Fruit fly (Drosophila melanogaster) whole organism, embryonic: ENCODE results near the gene CG6277.

Source experiments
- Atf3 ChIP-seq: fragments of 200-800 bp; sonication (Bioruptor generic); optimal IDR thresholded peaks from 3 replicates; lab custom pipeline; 2016; ENCODE audit warnings: missing biosample characterization, missing genetic modification characterization
- Blimp-1 ChIP-seq: fragments of 200-800 bp; sonication (Bioruptor generic); optimal IDR thresholded peaks from 3 replicates; lab custom pipeline; 2018; ENCODE audit warnings: missing biosample characterization, missing genetic modification characterization, mild to moderate bottlenecking, moderate library complexity, missing genetic modification reagents
- CG12071 ChIP-seq: fragments of 200-800 bp; sonication (Bioruptor generic); optimal IDR thresholded peaks from 3 replicates; lab custom pipeline; 2018; ENCODE audit warnings: missing biosample characterization, mild to moderate bottlenecking, missing genetic modification characterization
- CG13287 ChIP-seq: fragments of 200-800 bp; sonication (Bioruptor generic); IDR thresholded peaks from 2 replicates; pipeline ENCODE4 v1.3.6; 2022; ENCODE audit warnings: missing biosample characterization, missing genetic modification characterization; ENCODE audit not compliant: partially characterized antibody
- CG13775 ChIP-seq: fragments of 200-800 bp; sonication (Bioruptor generic); optimal IDR thresholded peaks from 3 replicates; lab custom pipeline; 2017; ENCODE audit warnings: missing biosample characterization, mild to moderate bottlenecking, missing genetic modification characterization
- CG13894 ChIP-seq: fragments of 200-800 bp; sonication (Bioruptor generic); optimal IDR thresholded peaks from 3 replicates; lab custom pipeline; 2018; ENCODE audit warnings: missing biosample characterization, mild to moderate bottlenecking, missing genetic modification characterization, moderate library complexity
- CG1529 ChIP-seq: fragments of 200-800 bp; sonication (Bioruptor generic); optimal IDR thresholded peaks from 3 replicates; lab custom pipeline; 2018; ENCODE audit warnings: missing biosample characterization, missing genetic modification characterization
- CG15601 ChIP-seq: fragments of 200-800 bp; sonication (Bioruptor generic); optimal IDR thresholded peaks from 3 replicates; lab custom pipeline; 2019; ENCODE audit warnings: missing biosample characterization, mild to moderate bottlenecking, missing genetic modification characterization, moderate library complexity
- CG16815 ChIP-seq: fragments of 200-800 bp; sonication (Bioruptor generic); optimal IDR thresholded peaks from 3 replicates; lab custom pipeline; 2017; ENCODE audit warnings: missing biosample characterization, mild to moderate bottlenecking, missing genetic modification characterization
- CG17186 ChIP-seq: fragments of 200-800 bp; sonication (Bioruptor generic); optimal IDR thresholded peaks from 3 replicates; lab custom pipeline; 2017; ENCODE audit warnings: missing biosample characterization, missing genetic modification reagents, missing genetic modification characterization
- CG17385 ChIP-seq: fragments of 200-800 bp; sonication (Bioruptor generic); optimal IDR thresholded peaks from 3 replicates; lab custom pipeline; 2018; ENCODE audit warnings: missing biosample characterization, mild to moderate bottlenecking, missing genetic modification characterization
- CG2678 ChIP-seq: fragments of 200-800 bp; sonication (Bioruptor generic); optimal IDR thresholded peaks from 3 replicates; lab custom pipeline; 2019; ENCODE audit warnings: missing biosample characterization, mild to moderate bottlenecking, missing genetic modification characterization, moderate library complexity
- CG31365 ChIP-seq: fragments of 200-800 bp; sonication (Bioruptor generic); optimal IDR thresholded peaks from 2 replicates; lab custom pipeline; 2018; ENCODE audit warnings: missing biosample characterization, mild to moderate bottlenecking, missing genetic modification characterization
- CG3163 ChIP-seq: fragments of 200-800 bp; sonication (Bioruptor generic); optimal IDR thresholded peaks from 3 replicates; lab custom pipeline; 2016; ENCODE audit warnings: missing biosample characterization, missing genetic modification characterization
- CG33557 ChIP-seq: fragments of 200-800 bp; sonication (Bioruptor generic); optimal IDR thresholded peaks from 2 replicates; lab custom pipeline; 2019; ENCODE audit warnings: missing biosample characterization, mild to moderate bottlenecking, missing genetic modification characterization, moderate library complexity
- CG42726 ChIP-seq: fragments of 200-800 bp; sonication (Bioruptor generic); IDR thresholded peaks from 2 replicates; pipeline ENCODE4 v1.3.6; 2022; ENCODE audit warnings: missing biosample characterization, missing genetic modification characterization; ENCODE audit not compliant: partially characterized antibody
- CG4328 ChIP-seq: fragments of 200-800 bp; sonication (Bioruptor generic); optimal IDR thresholded peaks from 3 replicates; lab custom pipeline; 2017; ENCODE audit warnings: missing biosample characterization, missing genetic modification reagents, missing genetic modification characterization
- CG6683 ChIP-seq: fragments of 200-800 bp; sonication (Bioruptor generic); optimal IDR thresholded peaks from 2 replicates; lab custom pipeline; 2017; ENCODE audit warnings: missing biosample characterization, mild to moderate bottlenecking, missing genetic modification characterization, missing genetic modification reagents
- CG6765 ChIP-seq: fragments of 200-800 bp; sonication (Bioruptor generic); optimal IDR thresholded peaks from 3 replicates; lab custom pipeline; 2017; ENCODE audit warnings: missing biosample characterization, mild to moderate bottlenecking, missing genetic modification characterization
- CG7839 ChIP-seq: fragments of 200-800 bp; sonication (Bioruptor generic); optimal IDR thresholded peaks from 3 replicates; lab custom pipeline; 2018; ENCODE audit warnings: missing biosample characterization, mild to moderate bottlenecking, missing genetic modification characterization, moderate library complexity
- CG7963 ChIP-seq: fragments of 200-800 bp; sonication (Bioruptor generic); IDR thresholded peaks from 3 replicates; pipeline ENCODE4 v1.3.6; 2022; ENCODE audit warnings: missing biosample characterization, missing genetic modification characterization; ENCODE audit not compliant: partially characterized antibody
- CG8281 ChIP-seq: fragments of 200-800 bp; sonication (Bioruptor generic); optimal IDR thresholded peaks from 2 replicates; lab custom pipeline; 2018; ENCODE audit warnings: missing biosample characterization, mild to moderate bottlenecking, missing genetic modification characterization, moderate library complexity
- CG9215 ChIP-seq: fragments of 200-800 bp; sonication (Bioruptor generic); IDR thresholded peaks from 2 replicates; pipeline ENCODE4 v1.3.6; 2022; ENCODE audit warnings: missing biosample characterization, missing genetic modification characterization
- CG9437 ChIP-seq: fragments of 200-800 bp; sonication (Bioruptor generic); optimal IDR thresholded peaks from 2 replicates; lab custom pipeline; 2018; ENCODE audit warnings: missing biosample characterization, mild to moderate bottlenecking, missing genetic modification characterization
- D19A ChIP-seq: fragments of 200-800 bp; optimal IDR thresholded peaks from 3 replicates; lab custom pipeline; 2019; ENCODE audit warnings: missing biosample characterization, mild to moderate bottlenecking, missing genetic modification characterization, moderate library complexity
- Dip2 ChIP-seq: fragments of 200-800 bp; sonication (Bioruptor generic); IDR thresholded peaks from 2 replicates; pipeline ENCODE4 v1.3.6; 2022; ENCODE audit warnings: missing biosample characterization, missing genetic modification characterization
- E2f2 ChIP-seq: fragments of 200-800 bp; sonication (Bioruptor generic); IDR thresholded peaks from 2 replicates; pipeline ENCODE4 v1.3.6; 2022; ENCODE audit warnings: missing biosample characterization, missing genetic modification characterization
- Kr ChIP-seq: fragments of 200-800 bp; sonication (Bioruptor generic); optimal IDR thresholded peaks from 2 replicates; lab custom pipeline; 2017; ENCODE audit warnings: missing biosample characterization, mild to moderate bottlenecking, missing genetic modification characterization
- Nf-YB ChIP-seq: fragments of 200-800 bp; sonication (Bioruptor generic); optimal IDR thresholded peaks from 3 replicates; lab custom pipeline; 2019; ENCODE audit warnings: missing biosample characterization, mild to moderate bottlenecking, missing genetic modification characterization, moderate library complexity
- Rx ChIP-seq: fragments of 200-800 bp; sonication (Bioruptor generic); IDR thresholded peaks from 2 replicates; pipeline ENCODE4 v1.3.6; 2022; ENCODE audit warnings: missing biosample characterization, missing genetic modification characterization
- ato ChIP-seq: fragments of 200-800 bp; sonication (Bioruptor generic); IDR thresholded peaks from 2 replicates; pipeline ENCODE4 v1.3.6; 2022; ENCODE audit warnings: missing biosample characterization, missing genetic modification characterization; ENCODE audit not compliant: partially characterized antibody
- chinmo ChIP-seq: fragments of 200-800 bp; sonication (Bioruptor generic); IDR thresholded peaks from 4 replicates; pipeline ENCODE4 v1.3.6; 2022; ENCODE audit warnings: missing biosample characterization, missing genetic modification characterization; ENCODE audit not compliant: partially characterized antibody
- danr ChIP-seq: fragments of 200-800 bp; sonication (Bioruptor generic); IDR thresholded peaks from 2 replicates; pipeline ENCODE4 v1.3.6; 2022; ENCODE audit warnings: missing biosample characterization, missing genetic modification characterization
- emc ChIP-seq: fragments of 200-800 bp; sonication (Bioruptor generic); optimal IDR thresholded peaks from 2 replicates; lab custom pipeline; 2016; ENCODE audit warnings: missing biosample characterization, missing genetic modification characterization
- eve ChIP-seq, 2 experiments: fragments of >200 bp; optimal IDR thresholded peaks; 2 replicates each; lab custom pipeline; 2017; ENCODE audit warnings: missing biosample characterization in 2 of 2, missing genetic modification characterization in 2 of 2
- gcm ChIP-seq: fragments of 200-800 bp; sonication (Bioruptor generic); optimal IDR thresholded peaks from 2 replicates; lab custom pipeline; 2019; ENCODE audit warnings: missing biosample characterization, mild to moderate bottlenecking, missing genetic modification characterization, moderate library complexity
- ham ChIP-seq: fragments of 200-800 bp; sonication (Bioruptor generic); IDR thresholded peaks from 2 replicates; pipeline ENCODE4 v1.3.6; 2022; ENCODE audit warnings: missing biosample characterization, missing genetic modification characterization
- nerfin-1 ChIP-seq: fragments of 200-800 bp; sonication (Bioruptor generic); optimal IDR thresholded peaks from 3 replicates; lab custom pipeline; 2019; ENCODE audit warnings: missing biosample characterization, mild to moderate bottlenecking, missing genetic modification characterization, moderate library complexity
- nerfin-2 ChIP-seq: fragments of 200-800 bp; sonication (Bioruptor generic); IDR thresholded peaks from 2 replicates; pipeline ENCODE4 v1.3.6; 2022; ENCODE audit warnings: missing biosample characterization, missing genetic modification characterization; ENCODE audit not compliant: partially characterized antibody
- nom ChIP-seq: fragments of 200-800 bp; sonication (Bioruptor generic); optimal IDR thresholded peaks from 2 replicates; lab custom pipeline; 2017; ENCODE audit warnings: missing biosample characterization, missing genetic modification characterization, mild to moderate bottlenecking, moderate library complexity, missing genetic modification reagents
- peb ChIP-seq: fragments of 200-800 bp; sonication (Bioruptor generic); IDR thresholded peaks from 2 replicates; pipeline ENCODE4 v1.3.6; 2022; ENCODE audit warnings: missing biosample characterization, missing genetic modification characterization
- pfk ChIP-seq: fragments of 200-800 bp; sonication (Bioruptor generic); optimal IDR thresholded peaks from 2 replicates; lab custom pipeline; 2018; ENCODE audit warnings: missing biosample characterization, mild to moderate bottlenecking, missing genetic modification characterization, moderate library complexity
- psq ChIP-seq: fragments of 200-800 bp; sonication (Bioruptor generic); optimal IDR thresholded peaks from 2 replicates; lab custom pipeline; 2017; ENCODE audit warnings: missing biosample characterization, missing genetic modification characterization
- pum ChIP-seq: fragments of 200-800 bp; sonication (Bioruptor generic); optimal IDR thresholded peaks from 2 replicates; lab custom pipeline; 2016; ENCODE audit warnings: missing biosample characterization, missing genetic modification characterization
- row ChIP-seq: fragments of 200-800 bp; sonication (Bioruptor generic); IDR thresholded peaks from 3 replicates; pipeline ENCODE4 v1.3.6; 2022; ENCODE audit warnings: missing biosample characterization, missing genetic modification characterization
- sim ChIP-seq: fragments of 200-800 bp; sonication (Bioruptor generic); IDR thresholded peaks from 2 replicates; pipeline ENCODE4 v1.3.6; 2022; ENCODE audit warnings: missing biosample characterization, missing genetic modification characterization
- slou ChIP-seq: fragments of 200-800 bp; sonication (Bioruptor generic); optimal IDR thresholded peaks from 3 replicates; lab custom pipeline; 2016; ENCODE audit warnings: missing biosample characterization, missing genetic modification characterization
- tna ChIP-seq: fragments of 200-800 bp; sonication (Bioruptor generic); IDR thresholded peaks from 2 replicates; pipeline ENCODE4 v1.3.6; 2022; ENCODE audit warnings: missing biosample characterization, missing genetic modification characterization; ENCODE audit not compliant: partially characterized antibody
- twi ChIP-seq: fragments of 200-800 bp; optimal IDR thresholded peaks from 2 replicates; lab custom pipeline; 2019; ENCODE audit warnings: missing biosample characterization, mild to moderate bottlenecking, missing genetic modification characterization, moderate library complexity
- vfl ChIP-seq: fragments of 200-800 bp; sonication (Bioruptor generic); optimal IDR thresholded peaks from 2 replicates; lab custom pipeline; 2016; ENCODE audit warnings: missing biosample characterization, missing genetic modification characterization
- yki ChIP-seq: fragments of >200 bp; optimal IDR thresholded peaks from 3 replicates; lab custom pipeline; 2018

Gene CG6277

dm6 chr3R:26980282-26980691 lies 42.7 kb downstream of the CG6277 start (continued):
- TF ChIP-seq nerfin-1 (tag; lab: Kevin White, UChicago) (no peak), CG31365 (tag; lab: Kevin White, UChicago) (no peak), sim (GFP tag; lab: Robert Waterston, UW) (no peak), Atf3 (GFP tag; lab: Kevin White, UChicago) (no peak), row (GFP tag; lab: Robert Waterston, UW) (peak; percentile 26; the same call in 1 of the 3 replicates), twi (no peak), CG42726 (GFP tag; lab: Robert Waterston, UW) (no peak), CG3163 (GFP tag; lab: Kevin White, UChicago) (no peak), pum (no peak), chinmo (GFP tag; lab: Robert Waterston, UW) (peak; percentile 93; the same call in 3 of the 4 replicates), Nf-YB (GFP tag; lab: Kevin White, UChicago) (no peak), CG12071 (GFP tag; lab: Kevin White, UChicago) (peak; percentile 34), CG7839 (tag; lab: Kevin White, UChicago) (no peak), emc (no peak), Blimp-1 (GFP tag; lab: Kevin White, UChicago) (no peak), nom (GFP tag; lab: Kevin White, UChicago) (no peak), CG17186 (GFP tag; lab: Kevin White, UChicago) (no peak), D19A (tag; lab: Kevin White, UChicago) (no peak), vfl (no peak), CG8281 (no peak), ato (GFP tag; lab: Robert Waterston, UW) (no peak), Dip2 (GFP tag; lab: Robert Waterston, UW) (no peak), psq (GFP tag; lab: Kevin White, UChicago) (peak; percentile 29), danr (GFP tag; lab: Robert Waterston, UW) (no peak), Kr (no peak), CG7963 (GFP tag; lab: Robert Waterston, UW) (no peak), tna (GFP tag; lab: Robert Waterston, UW) (peak; percentile 68), E2f2 (no peak), CG4328 (GFP tag; lab: Kevin White, UChicago) (no peak), nerfin-2 (GFP tag; lab: Robert Waterston, UW) (no peak), CG2678 (tag; lab: Kevin White, UChicago) (no peak), CG17385 (GFP tag; lab: Kevin White, UChicago) (peak; percentile 24), CG6765 (GFP tag; lab: Kevin White, UChicago) (peak; percentile 39), ham (GFP tag; lab: Robert Waterston, UW) (no peak), pfk (no peak), CG9215 (no peak), CG13287 (GFP tag; lab: Robert Waterston, UW) (peak; percentile 70), CG16815 (GFP tag; lab: Kevin White, UChicago) (no peak), CG1529 (GFP tag; lab: Kevin White, UChicago) (no peak), CG15601 (tag; lab: Kevin White, UChicago) (no peak), yki (lab: Kevin White, UChicago) (no peak), peb (GFP tag; lab: Robert Waterston, UW) (no peak), eve (GFP tag; optimal IDR thresholded peaks at IDR 0.05; lab: Kevin White, UChicago) (no peak), CG13775 (GFP tag; lab: Kevin White, UChicago) (no peak), CG9437 (GFP tag; lab: Kevin White, UChicago) (no peak), CG33557 (no peak), CG13894 (peak; percentile 60), CG6683 (GFP tag; lab: Kevin White, UChicago) (no peak), gcm (GFP tag; lab: Kevin White, UChicago) (no peak), slou (no peak), Rx (GFP tag; lab: Robert Waterston, UW) (no peak)
